Fruit fly (Drosophila melanogaster) whole organism, embryonic: ENCODE results near the gene sing.

Experiments
- Adf1 ChIP-seq: fragments of 200-800 bp; sonication (Bioruptor generic); IDR thresholded peaks from 2 replicates; pipeline ENCODE4 v1.3.6; 2022; ENCODE audit warnings: missing biosample characterization, missing genetic modification characterization
- CG12299 ChIP-seq: fragments of 200-800 bp; sonication (Bioruptor generic); optimal IDR thresholded peaks from 2 replicates; lab custom pipeline; 2018; ENCODE audit warnings: missing biosample characterization, mild to moderate bottlenecking, missing genetic modification characterization
- CG13775 ChIP-seq: fragments of 200-800 bp; sonication (Bioruptor generic); optimal IDR thresholded peaks from 3 replicates; lab custom pipeline; 2017; ENCODE audit warnings: missing biosample characterization, mild to moderate bottlenecking, missing genetic modification characterization
- CG14441 ChIP-seq: fragments of 200-800 bp; sonication (Bioruptor generic); IDR thresholded peaks from 2 replicates; pipeline ENCODE4 v1.3.6; 2022; ENCODE audit warnings: missing biosample characterization, missing genetic modification characterization
- CG14710 ChIP-seq: fragments of 200-800 bp; sonication (Bioruptor generic); optimal IDR thresholded peaks from 3 replicates; lab custom pipeline; 2019; ENCODE audit warnings: missing biosample characterization, mild to moderate bottlenecking, missing genetic modification characterization, moderate library complexity
- CG15073 ChIP-seq: fragments of 200-800 bp; sonication (Bioruptor generic); optimal IDR thresholded peaks from 2 replicates; lab custom pipeline; 2016; ENCODE audit warnings: missing biosample characterization, missing genetic modification characterization
- CG18599 ChIP-seq: fragments of 200-800 bp; sonication (Bioruptor generic); optimal IDR thresholded peaks from 3 replicates; lab custom pipeline; 2017; ENCODE audit warnings: missing biosample characterization, missing genetic modification characterization, mild to moderate bottlenecking, moderate library complexity, missing genetic modification reagents
- CG30020 ChIP-seq: fragments of 200-800 bp; optimal IDR thresholded peaks from 2 replicates; lab custom pipeline; 2019; ENCODE audit warnings: missing biosample characterization, mild to moderate bottlenecking, missing genetic modification characterization, moderate library complexity
- CG3065 ChIP-seq: fragments of 200-800 bp; sonication (Bioruptor generic); optimal IDR thresholded peaks from 2 replicates; lab custom pipeline; 2016; ENCODE audit warnings: missing biosample characterization, missing genetic modification characterization
- CG32767 ChIP-seq: fragments of 200-800 bp; sonication (Bioruptor generic); IDR thresholded peaks from 2 replicates; pipeline ENCODE4 v1.3.6; 2022; ENCODE audit warnings: missing biosample characterization, missing genetic modification characterization
- CG42726 ChIP-seq: fragments of 200-800 bp; sonication (Bioruptor generic); IDR thresholded peaks from 2 replicates; pipeline ENCODE4 v1.3.6; 2022; ENCODE audit warnings: missing biosample characterization, missing genetic modification characterization; ENCODE audit not compliant: partially characterized antibody
- CG43689 ChIP-seq: fragments of 200-800 bp; sonication (Bioruptor generic); IDR thresholded peaks from 2 replicates; pipeline ENCODE4 v1.3.6; 2022; ENCODE audit warnings: missing biosample characterization, missing genetic modification characterization
- CG6689 ChIP-seq: fragments of 200-800 bp; sonication (Bioruptor generic); IDR thresholded peaks from 2 replicates; pipeline ENCODE4 v1.3.6; 2022; ENCODE audit warnings: missing biosample characterization, missing genetic modification characterization
- CG6813 ChIP-seq: fragments of 200-800 bp; sonication (Bioruptor generic); optimal IDR thresholded peaks from 2 replicates; lab custom pipeline; 2017; ENCODE audit warnings: missing biosample characterization, missing genetic modification characterization, mild to moderate bottlenecking, moderate library complexity, missing genetic modification reagents
- CG7745 ChIP-seq: fragments of 200-800 bp; sonication (Bioruptor generic); optimal IDR thresholded peaks from 2 replicates; lab custom pipeline; 2018; ENCODE audit warnings: missing biosample characterization, mild to moderate bottlenecking, missing genetic modification characterization, moderate library complexity
- CG8944 ChIP-seq: fragments of 200-800 bp; sonication (Bioruptor generic); optimal IDR thresholded peaks from 3 replicates; lab custom pipeline; 2016; ENCODE audit warnings: missing biosample characterization, missing genetic modification characterization
- CG9215 ChIP-seq: fragments of 200-800 bp; sonication (Bioruptor generic); IDR thresholded peaks from 2 replicates; pipeline ENCODE4 v1.3.6; 2022; ENCODE audit warnings: missing biosample characterization, missing genetic modification characterization
- ERR ChIP-seq: fragments of 200-800 bp; sonication (Bioruptor generic); optimal IDR thresholded peaks from 2 replicates; lab custom pipeline; 2016; ENCODE audit warnings: missing biosample characterization, missing genetic modification characterization
- Ets65A ChIP-seq: fragments of 200-800 bp; sonication (Bioruptor generic); peaks from one replicate; lab custom pipeline; 2016; ENCODE audit warnings: missing biosample characterization, missing genetic modification characterization
- Gsc ChIP-seq: fragments of 200-800 bp; sonication (Bioruptor generic); IDR thresholded peaks from 2 replicates; pipeline ENCODE4 v1.3.6; 2022; ENCODE audit warnings: missing biosample characterization, missing genetic modification characterization
- MBD-R2 ChIP-seq: fragments of 200-800 bp; sonication (Bioruptor generic); IDR thresholded peaks from 2 replicates; pipeline ENCODE4 v1.3.6; 2022; ENCODE audit warnings: missing biosample characterization, missing genetic modification characterization
- Myb ChIP-seq: fragments of 200-800 bp; sonication (Bioruptor generic); optimal IDR thresholded peaks from 2 replicates; lab custom pipeline; 2016; ENCODE audit warnings: missing biosample characterization, missing genetic modification characterization
- Opbp ChIP-seq: fragments of 200-800 bp; sonication (Bioruptor generic); IDR thresholded peaks from 3 replicates; pipeline ENCODE4 v1.3.6; 2022; ENCODE audit warnings: missing biosample characterization, missing genetic modification characterization; ENCODE audit not compliant: partially characterized antibody
- Ravus ChIP-seq: fragments of 200-800 bp; sonication (Bioruptor generic); IDR thresholded peaks from 2 replicates; pipeline ENCODE4 v1.3.6; 2022; ENCODE audit warnings: missing biosample characterization, missing genetic modification characterization
- Sox100B ChIP-seq: fragments of 200-800 bp; sonication (Bioruptor generic); optimal IDR thresholded peaks from 3 replicates; lab custom pipeline; 2018; ENCODE audit warnings: missing biosample characterization, mild to moderate bottlenecking, missing genetic modification characterization
- Sry-δ ChIP-seq: fragments of 200-800 bp; sonication (Bioruptor generic); optimal IDR thresholded peaks from 2 replicates; lab custom pipeline; 2016; ENCODE audit warnings: missing biosample characterization, missing genetic modification characterization
- Taf1 ChIP-seq: fragments of 200-800 bp; sonication (Bioruptor generic); IDR thresholded peaks from 2 replicates; pipeline ENCODE4 v1.3.6; 2022; ENCODE audit warnings: missing biosample characterization, missing genetic modification characterization
- aop ChIP-seq: fragments of 200-800 bp; sonication (Bioruptor generic); IDR thresholded peaks from 2 replicates; pipeline ENCODE4 v1.3.6; 2022; ENCODE audit warnings: missing biosample characterization, missing genetic modification characterization
- bcd ChIP-seq: fragments of 200-800 bp; sonication (Bioruptor generic); optimal IDR thresholded peaks from 2 replicates; lab custom pipeline; 2017; ENCODE audit warnings: missing biosample characterization, mild to moderate bottlenecking, missing genetic modification characterization
- cato ChIP-seq: fragments of 200-800 bp; sonication (Bioruptor generic); optimal IDR thresholded peaks from 2 replicates; lab custom pipeline; 2016; ENCODE audit warnings: missing biosample characterization, missing genetic modification characterization, borderline replicate concordance
- disco-r ChIP-seq: fragments of 200-800 bp; sonication (Bioruptor generic); optimal IDR thresholded peaks from 2 replicates; lab custom pipeline; 2016; ENCODE audit warnings: missing biosample characterization, missing genetic modification characterization
- dmrt11E ChIP-seq: fragments of 200-800 bp; sonication (Bioruptor generic); optimal IDR thresholded peaks from 3 replicates; lab custom pipeline; 2018; ENCODE audit warnings: missing biosample characterization, mild to moderate bottlenecking, missing genetic modification characterization, moderate library complexity
- dysf ChIP-seq: fragments of 200-800 bp; sonication (Bioruptor generic); IDR thresholded peaks from 3 replicates; pipeline ENCODE4 v1.3.6; 2022; ENCODE audit warnings: missing biosample characterization, missing genetic modification characterization
- exex ChIP-seq: fragments of 200-800 bp; sonication (Bioruptor generic); optimal IDR thresholded peaks from 4 replicates; lab custom pipeline; 2018; ENCODE audit warnings: missing biosample characterization, mild to moderate bottlenecking, missing genetic modification characterization, moderate library complexity
- gsb ChIP-seq: fragments of 200-800 bp; sonication (Bioruptor generic); IDR thresholded peaks from 2 replicates; pipeline ENCODE4 v1.3.6; 2022; ENCODE audit warnings: missing biosample characterization, missing genetic modification characterization
- her ChIP-seq: fragments of 200-800 bp; sonication (Bioruptor generic); optimal IDR thresholded peaks from 2 replicates; lab custom pipeline; 2016; ENCODE audit warnings: missing biosample characterization, missing genetic modification characterization
- ind ChIP-seq: fragments of 200-800 bp; sonication (Bioruptor generic); optimal IDR thresholded peaks from 3 replicates; lab custom pipeline; 2016; ENCODE audit warnings: missing biosample characterization, missing genetic modification characterization
- kni ChIP-seq: fragments of 200-800 bp; sonication (Bioruptor generic); optimal IDR thresholded peaks from 3 replicates; lab custom pipeline; 2017; ENCODE audit warnings: mild to moderate bottlenecking, missing biosample characterization, missing genetic modification reagents, missing genetic modification characterization
- lab ChIP-seq: fragments of 200-800 bp; sonication (Bioruptor generic); optimal IDR thresholded peaks from 3 replicates; lab custom pipeline; 2017; ENCODE audit warnings: missing biosample characterization, missing genetic modification characterization, mild to moderate bottlenecking, moderate library complexity, missing genetic modification reagents
- lmd ChIP-seq: fragments of 200-800 bp; sonication (Bioruptor generic); IDR thresholded peaks from 2 replicates; pipeline ENCODE4 v1.3.6; 2022; ENCODE audit warnings: missing biosample characterization, missing genetic modification characterization
- mld ChIP-seq: fragments of 200-800 bp; sonication (Bioruptor generic); IDR thresholded peaks from 3 replicates; pipeline ENCODE4 v1.3.6; 2022; ENCODE audit warnings: missing biosample characterization, missing genetic modification characterization; ENCODE audit not compliant: partially characterized antibody
- odd ChIP-seq: fragments of 200-800 bp; sonication (Bioruptor generic); optimal IDR thresholded peaks from 2 replicates; lab custom pipeline; 2017; ENCODE audit warnings: missing biosample characterization, mild to moderate bottlenecking, missing genetic modification characterization
- ranshi ChIP-seq: fragments of 200-800 bp; sonication (Bioruptor generic); IDR thresholded peaks from 2 replicates; pipeline ENCODE4 v1.3.6; 2022; ENCODE audit warnings: missing biosample characterization, missing genetic modification characterization
- row ChIP-seq: fragments of 200-800 bp; sonication (Bioruptor generic); IDR thresholded peaks from 3 replicates; pipeline ENCODE4 v1.3.6; 2022; ENCODE audit warnings: missing biosample characterization, missing genetic modification characterization
- run ChIP-seq: fragments of 200-800 bp; sonication (Bioruptor generic); optimal IDR thresholded peaks from 3 replicates; lab custom pipeline; 2018; ENCODE audit warnings: missing biosample characterization, mild to moderate bottlenecking, missing genetic modification characterization
- sc ChIP-seq, 3 experiments: fragments of >200 bp in 2 of 3; fragments of 200-800 bp in 1 of 3; sonication (Bioruptor generic) in 1 of 3; optimal IDR thresholded peaks; 2 replicates in 2 of 3; 3 replicates in 1 of 3; lab custom pipeline; 2017; ENCODE audit warnings: mild to moderate bottlenecking in 1 of 3, missing biosample characterization in 1 of 3, missing genetic modification characterization in 1 of 3, missing genetic modification reagents in 1 of 3
- shn ChIP-seq: fragments of 200-800 bp; sonication (Bioruptor generic); optimal IDR thresholded peaks from 3 replicates; lab custom pipeline; 2016; ENCODE audit warnings: missing biosample characterization, missing genetic modification characterization
- tx ChIP-seq: fragments of 200-800 bp; sonication (Bioruptor generic); optimal IDR thresholded peaks from 2 replicates; lab custom pipeline; 2016; ENCODE audit warnings: missing biosample characterization, missing genetic modification characterization
- vfl ChIP-seq: fragments of 200-800 bp; sonication (Bioruptor generic); optimal IDR thresholded peaks from 2 replicates; lab custom pipeline; 2016; ENCODE audit warnings: missing biosample characterization, missing genetic modification characterization

The sing gene

DNA sequence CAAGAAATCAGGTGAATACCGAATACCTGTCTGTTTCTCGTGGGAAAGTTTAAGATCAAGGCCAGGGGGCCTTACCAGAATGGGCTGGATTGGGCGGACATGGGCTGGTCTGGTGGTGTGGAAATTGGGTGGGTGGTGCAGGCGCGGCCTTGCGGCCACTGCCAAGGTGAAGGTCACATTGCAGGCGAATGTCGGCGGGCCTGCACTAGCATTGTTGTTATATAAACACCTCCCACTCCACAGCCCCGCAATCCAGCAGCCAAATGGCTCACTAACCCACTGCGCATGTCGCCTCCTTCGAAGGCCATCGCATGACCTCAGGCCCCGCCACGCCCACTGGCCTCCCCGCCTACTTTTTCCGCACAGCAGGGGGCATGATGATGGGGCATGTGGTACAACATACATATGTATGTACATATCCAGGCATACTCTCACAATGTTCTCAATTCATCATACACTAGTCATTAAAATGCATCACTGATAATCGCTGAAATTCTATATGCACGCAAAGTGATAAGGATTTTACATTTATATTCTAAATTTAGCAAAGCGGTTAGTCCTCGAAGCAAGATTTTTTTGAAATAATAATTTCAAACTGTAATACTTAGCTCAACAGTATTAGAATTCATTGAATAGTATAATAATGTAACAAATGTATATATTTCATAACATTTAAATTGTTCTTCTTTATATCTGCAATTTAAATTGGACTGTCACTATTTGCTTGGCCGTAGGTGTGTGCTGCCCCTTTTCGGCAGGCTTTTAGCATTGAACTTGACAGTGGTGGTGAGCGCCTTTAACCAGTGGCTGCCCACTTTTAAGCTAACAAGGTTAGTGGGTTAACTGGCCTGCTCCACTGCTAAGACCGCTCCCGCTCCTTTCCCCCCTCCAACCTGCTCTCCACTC, 17.8 kb downstream of the sing start (continued):
- TF ChIP-seq kni (GFP tag; lab: Kevin White, UChicago) (no peak), ind (GFP tag; lab: Kevin White, UChicago) (no peak), Adf1 (GFP tag; lab: Robert Waterston, UW) (no peak), Sox100B (peak; percentile 12), CG14710 (tag; lab: Kevin White, UChicago) (no peak), ERR (GFP tag; lab: Kevin White, UChicago) (no peak), ranshi (GFP tag; lab: Robert Waterston, UW) (no peak), dysf (0 out of 3 replicates have a peak, but pooled peaks have one; percentile 18), vfl (GFP tag; lab: Kevin White, UChicago) (no peak), Ravus (GFP tag; lab: Robert Waterston, UW) (no peak), CG42726 (no peak), lab (peak; percentile 17), CG3065 (GFP tag; lab: Kevin White, UChicago) (no peak), tx (GFP tag; lab: Kevin White, UChicago) (no peak), CG12299 (tag; lab: Kevin White, UChicago) (no peak), her (GFP tag; lab: Kevin White, UChicago) (no peak), MBD-R2 (no peak), CG30020 (tag; lab: Kevin White, UChicago) (no peak), bcd (GFP tag; lab: Kevin White, UChicago) (peak; percentile 11), CG14441 (GFP tag; lab: Robert Waterston, UW) (no peak), gsb (GFP tag; lab: Robert Waterston, UW) (no peak), CG9215 (GFP tag; lab: Robert Waterston, UW) (no peak), odd (no peak), CG43689 (GFP tag; lab: Robert Waterston, UW) (no peak), CG32767 (GFP tag; lab: Robert Waterston, UW) (no peak), CG15073 (GFP tag; lab: Kevin White, UChicago) (no peak), dmrt11E (tag; lab: Kevin White, UChicago) (no peak), shn (GFP tag; lab: Kevin White, UChicago) (no peak), Taf1 (GFP tag; lab: Robert Waterston, UW) (no peak), Opbp (GFP tag; lab: Robert Waterston, UW) (no peak), row (GFP tag; lab: Robert Waterston, UW) (0 out of 3 replicates have a peak, but pooled peaks have one; percentile 13), disco-r (no peak), CG13775 (GFP tag; lab: Kevin White, UChicago) (no peak), Sry-δ (no peak), CG6813 (GFP tag; lab: Kevin White, UChicago) (no peak), CG18599 (peak; percentile 40), Gsc (no peak), run (no peak), exex (tag; lab: Kevin White, UChicago) (no peak), sc (optimal IDR thresholded peaks at IDR 0.05; lab: Kevin White, UChicago) (no peak), sc (GFP tag; optimal IDR thresholded peaks at IDR 0.05; lab: Kevin White, UChicago) (no peak), mld (GFP tag; lab: Robert Waterston, UW) (no peak), CG6689 (GFP tag; lab: Robert Waterston, UW) (no peak), cato (GFP tag; lab: Kevin White, UChicago) (no peak), CG8944 (GFP tag; lab: Kevin White, UChicago) (no peak), lmd (GFP tag; lab: Robert Waterston, UW) (no peak), Ets65A (GFP tag; lab: Kevin White, UChicago) (peak; percentile 62), aop (no peak), CG7745 (tag; lab: Kevin White, UChicago) (no peak), Myb (no peak)
